Fruit fly (Drosophila melanogaster) whole organism, embryonic: ENCODE measurements around the gene CG12182.

Experiments
- Antp ChIP-seq: fragments of 200-800 bp; sonication (Bioruptor generic); optimal IDR thresholded peaks from 3 replicates; lab custom pipeline; 2016; ENCODE audit warnings: missing biosample characterization, missing genetic modification characterization
- Asciz ChIP-seq: fragments of 200-800 bp; sonication (Bioruptor generic); optimal IDR thresholded peaks from 2 replicates; lab custom pipeline; 2017; ENCODE audit warnings: missing biosample characterization, mild to moderate bottlenecking, missing genetic modification characterization, missing genetic modification reagents
- Awh ChIP-seq: fragments of 200-800 bp; sonication (Bioruptor generic); IDR thresholded peaks from 2 replicates; pipeline ENCODE4, ENCODE4 v1.3.6; 2022; ENCODE audit warnings: missing biosample characterization, missing genetic modification characterization
- Bdp1 ChIP-seq: fragments of 200-800 bp; sonication (Bioruptor generic); optimal IDR thresholded peaks from 3 replicates; lab custom pipeline; 2016; ENCODE audit warnings: missing biosample characterization, missing genetic modification characterization
- CG10209 ChIP-seq: fragments of 200-800 bp; sonication (Bioruptor generic); optimal IDR thresholded peaks from 3 replicates; lab custom pipeline; 2017; ENCODE audit warnings: missing biosample characterization, mild to moderate bottlenecking, missing genetic modification characterization, missing genetic modification reagents
- CG11398 ChIP-seq: fragments of 200-800 bp; sonication (Bioruptor generic); optimal IDR thresholded peaks from 2 replicates; lab custom pipeline; 2016; ENCODE audit warnings: missing biosample characterization, missing genetic modification characterization
- CG11696 ChIP-seq: fragments of 200-800 bp; sonication (Bioruptor generic); IDR thresholded peaks from 2 replicates; pipeline ENCODE4 v1.3.6; 2022; ENCODE audit warnings: missing biosample characterization, missing genetic modification characterization
- CG12744 ChIP-seq: fragments of 200-800 bp; sonication (Bioruptor generic); optimal IDR thresholded peaks from 2 replicates; lab custom pipeline; 2016; ENCODE audit warnings: missing biosample characterization, missing genetic modification characterization
- CG14441 ChIP-seq: fragments of 200-800 bp; sonication (Bioruptor generic); IDR thresholded peaks from 2 replicates; pipeline ENCODE4 v1.3.6; 2022; ENCODE audit warnings: missing biosample characterization, missing genetic modification characterization
- CG14860 ChIP-seq: fragments of 200-800 bp; sonication (Bioruptor generic); IDR thresholded peaks from 3 replicates; pipeline ENCODE4 v1.3.6; 2022; ENCODE audit warnings: missing biosample characterization, missing genetic modification characterization; ENCODE audit not compliant: partially characterized antibody
- CG32772 ChIP-seq: fragments of 200-800 bp; sonication (Bioruptor generic); IDR thresholded peaks from 2 replicates; pipeline ENCODE4 v1.3.6; 2022; ENCODE audit warnings: missing biosample characterization, missing genetic modification characterization
- CG33213 ChIP-seq: fragments of 200-800 bp; sonication (Bioruptor generic); optimal IDR thresholded peaks from 3 replicates; lab custom pipeline; 2016; ENCODE audit warnings: missing biosample characterization, missing genetic modification characterization
- CG33557 ChIP-seq: fragments of 200-800 bp; sonication (Bioruptor generic); optimal IDR thresholded peaks from 2 replicates; lab custom pipeline; 2019; ENCODE audit warnings: missing biosample characterization, mild to moderate bottlenecking, missing genetic modification characterization, moderate library complexity
- CG34376 ChIP-seq: fragments of 200-800 bp; sonication (Bioruptor generic); optimal IDR thresholded peaks from 2 replicates; lab custom pipeline; 2018; ENCODE audit warnings: missing biosample characterization, mild to moderate bottlenecking, missing genetic modification characterization
- CG4707 ChIP-seq: fragments of 200-800 bp; sonication (Bioruptor generic); optimal IDR thresholded peaks from 2 replicates; lab custom pipeline; 2018; ENCODE audit warnings: missing biosample characterization, mild to moderate bottlenecking, missing genetic modification characterization, moderate library complexity
- CG8089 ChIP-seq: fragments of 200-800 bp; sonication (Bioruptor generic); optimal IDR thresholded peaks from 3 replicates; lab custom pipeline; 2016; ENCODE audit warnings: missing biosample characterization, missing genetic modification characterization
- CG9609 ChIP-seq: fragments of 200-800 bp; sonication (Bioruptor generic); optimal IDR thresholded peaks from 3 replicates; lab custom pipeline; 2016; ENCODE audit warnings: missing biosample characterization, missing genetic modification characterization
- CG9876 ChIP-seq: fragments of 200-800 bp; sonication (Bioruptor generic); optimal IDR thresholded peaks from 2 replicates; lab custom pipeline; 2016; ENCODE audit warnings: missing biosample characterization, missing genetic modification characterization
- Deaf1 ChIP-seq: fragments of 200-800 bp; optimal IDR thresholded peaks from 3 replicates; lab custom pipeline; 2019; ENCODE audit warnings: missing biosample characterization, mild to moderate bottlenecking, missing genetic modification characterization, moderate library complexity
- Doc3 ChIP-seq: fragments of 200-800 bp; sonication (Bioruptor generic); IDR thresholded peaks from 3 replicates; pipeline ENCODE4 v1.3.6; 2022; ENCODE audit warnings: missing biosample characterization, missing genetic modification characterization; ENCODE audit not compliant: partially characterized antibody
- Dp ChIP-seq: fragments of 200-800 bp; sonication (Bioruptor generic); optimal IDR thresholded peaks from 2 replicates; lab custom pipeline; 2018; ENCODE audit warnings: missing biosample characterization, mild to moderate bottlenecking, missing genetic modification characterization, moderate library complexity
- HLH4C ChIP-seq: fragments of 200-800 bp; sonication (Bioruptor generic); IDR thresholded peaks from 3 replicates; pipeline ENCODE4 v1.3.6; 2022; ENCODE audit warnings: missing biosample characterization, missing genetic modification characterization; ENCODE audit not compliant: partially characterized antibody
- MBD-R2 ChIP-seq: fragments of 200-800 bp; sonication (Bioruptor generic); IDR thresholded peaks from 2 replicates; pipeline ENCODE4 v1.3.6; 2022; ENCODE audit warnings: missing biosample characterization, missing genetic modification characterization
- Nf-YA ChIP-seq: fragments of 200-800 bp; sonication (Bioruptor generic); IDR thresholded peaks from 2 replicates; pipeline ENCODE4 v1.3.6; 2022; ENCODE audit warnings: missing biosample characterization, missing genetic modification characterization
- Nf-YC ChIP-seq: fragments of 200-800 bp; optimal IDR thresholded peaks from 3 replicates; lab custom pipeline; 2019; ENCODE audit warnings: missing biosample characterization, mild to moderate bottlenecking, missing genetic modification characterization, moderate library complexity
- Opbp ChIP-seq: fragments of 200-800 bp; sonication (Bioruptor generic); IDR thresholded peaks from 3 replicates; pipeline ENCODE4 v1.3.6; 2022; ENCODE audit warnings: missing biosample characterization, missing genetic modification characterization; ENCODE audit not compliant: partially characterized antibody
- Sin3A ChIP-seq: fragments of >200 bp; optimal IDR thresholded peaks from 2 replicates; lab custom pipeline; 2018
- Xrp1 ChIP-seq: fragments of 200-800 bp; sonication (Bioruptor generic); IDR thresholded peaks from 2 replicates; pipeline ENCODE4 v1.3.6; 2022; ENCODE audit warnings: missing biosample characterization, missing genetic modification characterization
- bsh ChIP-seq, 2 experiments: fragments of 200-800 bp; sonication (Bioruptor generic); optimal IDR thresholded peaks; 2 replicates each; lab custom pipeline; 2017 to 2018; ENCODE audit warnings: mild to moderate bottlenecking in 2 of 2, missing biosample characterization in 2 of 2, missing genetic modification characterization in 2 of 2, moderate library complexity in 1 of 2
- chn ChIP-seq: fragments of 200-800 bp; sonication (Bioruptor generic); optimal IDR thresholded peaks from 2 replicates; lab custom pipeline; 2016; ENCODE audit warnings: missing biosample characterization, missing genetic modification characterization
- ci ChIP-seq: fragments of 200-800 bp; sonication (Bioruptor generic); IDR thresholded peaks from 3 replicates; pipeline ENCODE4 v1.3.6; 2022; ENCODE audit warnings: missing biosample characterization, missing genetic modification characterization
- dmrt11E ChIP-seq: fragments of 200-800 bp; sonication (Bioruptor generic); optimal IDR thresholded peaks from 3 replicates; lab custom pipeline; 2018; ENCODE audit warnings: missing biosample characterization, mild to moderate bottlenecking, missing genetic modification characterization, moderate library complexity
- dpn ChIP-seq, 2 experiments: fragments of 200-800 bp; sonication (Bioruptor generic); optimal IDR thresholded peaks; 3 replicates each; lab custom pipeline; 2016; ENCODE audit warnings: missing biosample characterization in 2 of 2, missing genetic modification characterization in 2 of 2
- gcm2 ChIP-seq: fragments of 200-800 bp; sonication (Bioruptor generic); optimal IDR thresholded peaks from 2 replicates; lab custom pipeline; 2016; ENCODE audit warnings: missing biosample characterization, missing genetic modification characterization
- hbn ChIP-seq: fragments of 200-800 bp; sonication (Bioruptor generic); IDR thresholded peaks from 2 replicates; pipeline ENCODE4 v1.3.6; 2022; ENCODE audit warnings: missing biosample characterization, missing genetic modification characterization; ENCODE audit not compliant: partially characterized antibody
- lbe ChIP-seq: fragments of 200-800 bp; sonication (Bioruptor generic); optimal IDR thresholded peaks from 2 replicates; lab custom pipeline; 2016; ENCODE audit warnings: missing biosample characterization, mild to moderate bottlenecking, missing genetic modification characterization
- lov ChIP-seq, 2 experiments: fragments of 200-800 bp in 1 of 2; fragments of >200 bp in 1 of 2; sonication (Bioruptor generic) in 1 of 2; IDR thresholded peaks in 1 of 2; optimal IDR thresholded peaks in 1 of 2; 2 replicates in 1 of 2; 3 replicates in 1 of 2; pipeline versions ENCODE4 v1.3.6 to Lab custom; 2017 to 2022; ENCODE audit warnings: missing biosample characterization in 1 of 2, missing genetic modification characterization in 1 of 2
- mld ChIP-seq: fragments of 200-800 bp; sonication (Bioruptor generic); IDR thresholded peaks from 3 replicates; pipeline ENCODE4 v1.3.6; 2022; ENCODE audit warnings: missing biosample characterization, missing genetic modification characterization; ENCODE audit not compliant: partially characterized antibody
- peb ChIP-seq: fragments of 200-800 bp; sonication (Bioruptor generic); IDR thresholded peaks from 2 replicates; pipeline ENCODE4 v1.3.6; 2022; ENCODE audit warnings: missing biosample characterization, missing genetic modification characterization
- ranshi ChIP-seq: fragments of 200-800 bp; sonication (Bioruptor generic); IDR thresholded peaks from 2 replicates; pipeline ENCODE4 v1.3.6; 2022; ENCODE audit warnings: missing biosample characterization, missing genetic modification characterization
- row ChIP-seq: fragments of 200-800 bp; sonication (Bioruptor generic); IDR thresholded peaks from 3 replicates; pipeline ENCODE4 v1.3.6; 2022; ENCODE audit warnings: missing biosample characterization, missing genetic modification characterization
- stc ChIP-seq: fragments of 200-800 bp; sonication (Bioruptor generic); IDR thresholded peaks from 2 replicates; pipeline ENCODE4 v1.3.6; 2022; ENCODE audit warnings: missing biosample characterization, missing genetic modification characterization
- stwl ChIP-seq: fragments of 200-800 bp; sonication (Bioruptor generic); optimal IDR thresholded peaks from 3 replicates; lab custom pipeline; 2018; ENCODE audit warnings: missing biosample characterization, mild to moderate bottlenecking, missing genetic modification characterization, moderate library complexity
- sug ChIP-seq: fragments of 200-800 bp; optimal IDR thresholded peaks from 2 replicates; lab custom pipeline; 2019; ENCODE audit warnings: missing biosample characterization, mild to moderate bottlenecking, missing genetic modification characterization, moderate library complexity
- toy ChIP-seq: fragments of 200-800 bp; sonication (Bioruptor generic); IDR thresholded peaks from 2 replicates; pipeline ENCODE4 v1.3.6; 2022; ENCODE audit warnings: missing biosample characterization, missing genetic modification characterization
- trh ChIP-seq: fragments of 200-800 bp; sonication (Bioruptor generic); optimal IDR thresholded peaks from 2 replicates; lab custom pipeline; 2016; ENCODE audit warnings: missing biosample characterization, missing genetic modification characterization
- unpg ChIP-seq: fragments of 200-800 bp; sonication (Bioruptor generic); optimal IDR thresholded peaks from 3 replicates; lab custom pipeline; 2018; ENCODE audit warnings: missing biosample characterization, mild to moderate bottlenecking, missing genetic modification characterization, moderate library complexity
- z ChIP-seq: fragments of 200-800 bp; sonication (Bioruptor generic); IDR thresholded peaks from 3 replicates; pipeline ENCODE4 v1.3.6; 2022; ENCODE audit warnings: missing biosample characterization, missing genetic modification characterization

The CG12182 gene

DNA sequence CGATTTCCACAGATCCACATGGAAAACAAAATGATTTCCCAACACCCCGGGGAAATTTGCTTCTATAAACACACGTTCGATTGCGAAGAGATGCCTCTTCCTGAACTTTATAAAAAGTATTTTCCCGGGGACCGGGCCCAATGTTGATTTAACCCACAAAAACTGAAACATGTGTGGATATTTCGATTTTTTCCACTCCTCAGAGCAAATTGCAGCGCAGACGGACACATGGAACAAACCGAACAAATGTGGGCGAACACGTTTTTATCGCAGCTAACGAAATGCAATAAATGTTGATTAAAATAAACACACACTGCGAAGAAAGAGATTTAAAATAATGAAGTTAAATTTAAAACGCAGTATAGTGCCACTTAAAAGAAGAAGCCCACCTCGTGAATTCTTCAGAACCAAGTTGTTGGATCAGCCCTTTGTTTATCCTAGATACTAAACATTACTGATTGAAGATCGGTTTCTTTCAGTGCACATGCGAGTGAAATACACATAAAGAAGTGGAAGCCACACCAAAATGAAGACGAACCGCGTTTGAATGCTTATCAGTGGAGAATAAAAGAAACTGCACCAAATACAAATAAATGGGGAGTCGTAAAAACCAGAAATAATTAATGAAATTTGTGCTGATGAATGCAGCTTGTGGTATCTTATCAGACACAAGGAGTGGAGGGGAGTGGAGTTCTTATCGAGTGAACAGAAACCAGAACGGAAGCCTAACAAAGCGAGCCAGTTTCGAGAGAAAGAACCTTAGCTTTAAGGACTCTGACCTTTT is 16.4 kb downstream of the CG12182 start (continued):
- peak; percentile 56 for TF ChIP-seq trh (GFP tag; lab: Kevin White, UChicago)
- 0 out of 3 replicates have a peak, but pooled peaks have one; percentile 10 for TF ChIP-seq HLH4C
- TF ChIP-seq bsh (GFP tag; optimal IDR thresholded peaks at IDR 0.05; lab: Kevin White, UChicago), result peak in 1 of 2 experiments; percentile 91
- peak; percentile 77 for TF ChIP-seq Antp (GFP tag; lab: Kevin White, UChicago)
- peak; percentile 82 for TF ChIP-seq CG33213
- TF ChIP-seq CG10209 (GFP tag; lab: Kevin White, UChicago), result peak; percentile 58
- no peak for TF ChIP-seq CG34376 (GFP tag; lab: Kevin White, UChicago)
- 0 out of 3 replicates have a peak, but pooled peaks have one; percentile 24 for TF ChIP-seq Doc3 (GFP tag; lab: Robert Waterston, UW)
- peak; percentile 24 for TF ChIP-seq Nf-YC
- no peak for TF ChIP-seq lov (optimal IDR thresholded peaks at IDR 0.05; lab: Kevin White, UChicago)
- TF ChIP-seq lov (GFP tag; IDR thresholded peaks at IDR 0.05; lab: Robert Waterston, UW), result peak; percentile 76; the same call in 1 of the 3 replicates
- no peak for TF ChIP-seq CG14860 (GFP tag; lab: Robert Waterston, UW)
- TF ChIP-seq z (GFP tag; lab: Robert Waterston, UW), result peak; percentile 50; the same call in 1 of the 3 replicates
- peak; percentile 95 for TF ChIP-seq ci
- no peak for TF ChIP-seq Dp (GFP tag; lab: Kevin White, UChicago)
- TF ChIP-seq sug (tag; lab: Kevin White, UChicago), result no peak
- peak; percentile 85 for TF ChIP-seq CG32772 (GFP tag; lab: Robert Waterston, UW)
- TF ChIP-seq hbn (GFP tag; lab: Robert Waterston, UW), result no peak
- no peak for TF ChIP-seq CG33557 (GFP tag; lab: Kevin White, UChicago)
- TF ChIP-seq dmrt11E (tag; lab: Kevin White, UChicago), result peak; percentile 76
- peak; percentile 81 for TF ChIP-seq row (GFP tag; lab: Robert Waterston, UW)
- TF ChIP-seq CG9609 (GFP tag; lab: Kevin White, UChicago), result peak; percentile 76
- TF ChIP-seq CG4707, result peak; percentile 75
- TF ChIP-seq stwl (tag; lab: Kevin White, UChicago), result peak; percentile 2
- TF ChIP-seq Deaf1, result peak; percentile 48
- TF ChIP-seq ranshi (GFP tag; lab: Robert Waterston, UW), result peak; percentile 81
- peak; percentile 86 for TF ChIP-seq CG14441 (GFP tag; lab: Robert Waterston, UW)
- peak; percentile 76 for TF ChIP-seq chn (GFP tag; lab: Kevin White, UChicago)
- TF ChIP-seq Nf-YA (GFP tag; lab: Robert Waterston, UW), result peak; percentile 84
- TF ChIP-seq Xrp1 (GFP tag; lab: Robert Waterston, UW), result peak; percentile 86
- peak; percentile 17 for TF ChIP-seq Bdp1
- peak; percentile 35 for TF ChIP-seq CG9876 (GFP tag; lab: Kevin White, UChicago)
- peak; percentile 65 for TF ChIP-seq gcm2
- no peak for TF ChIP-seq mld (GFP tag; lab: Robert Waterston, UW)
- TF ChIP-seq CG8089, result peak; percentile 72
- peak; percentile 68 for TF ChIP-seq CG11696
- TF ChIP-seq dpn (GFP tag; optimal IDR thresholded peaks at IDR 0.05; lab: Kevin White, UChicago), result peak; percentile 61 to 79
- peak; percentile 66 for TF ChIP-seq CG11398 (GFP tag; lab: Kevin White, UChicago)
- TF ChIP-seq peb (GFP tag; lab: Robert Waterston, UW), result peak; percentile 81
- peak; percentile 91 for TF ChIP-seq lbe (GFP tag; lab: Kevin White, UChicago)
- no peak for TF ChIP-seq MBD-R2
- peak; percentile 62 for TF ChIP-seq CG12744 (GFP tag; lab: Kevin White, UChicago)
- TF ChIP-seq Opbp (GFP tag; lab: Robert Waterston, UW), result 0 out of 3 replicates have a peak, but pooled peaks have one; percentile 11
- peak; percentile 85 for TF ChIP-seq unpg
- TF ChIP-seq stc (GFP tag; lab: Robert Waterston, UW), result peak; percentile 91
- TF ChIP-seq toy, result peak; percentile 28; the same call in 1 of the 2 replicates
- peak; percentile 91 for TF ChIP-seq Asciz (GFP tag; lab: Kevin White, UChicago)
- TF ChIP-seq Awh, result peak; percentile 92
- TF ChIP-seq Sin3A (lab: Kevin White, UChicago), result no peak
